Worm (Caenorhabditis elegans) whole organism, mixed stage, embryonic: ENCODE results near the gene AC3.5.

Source experiments
- M03D4.4 ChIP-seq: sonication (generic microtip); optimal IDR thresholded peaks from 2 replicates; lab custom pipeline; 2017; ENCODE audit warnings: mild to moderate bottlenecking, missing genetic modification characterization, missing compliant biosample characterization
- bed-3 ChIP-seq: fragments of 200-800 bp; sonication (Bioruptor generic); optimal IDR thresholded peaks from 3 replicates; lab custom pipeline; 2018; ENCODE audit warnings: mild to moderate bottlenecking, missing genetic modification characterization, moderate library complexity, missing compliant biosample characterization
- blmp-1 ChIP-seq: fragments of 150-350 bp; optimal IDR thresholded peaks from 2 replicates; lab custom pipeline; 2014; ENCODE audit warnings: missing biosample characterization, missing genetic modification characterization
- ceh-39 ChIP-seq: fragments of 150-350 bp; optimal IDR thresholded peaks from 2 replicates; lab custom pipeline; 2014; ENCODE audit warnings: missing biosample characterization, missing genetic modification characterization
- ceh-43 ChIP-seq: fragments of 200-800 bp; sonication (Bioruptor generic); optimal IDR thresholded peaks from 2 replicates; lab custom pipeline; 2018; ENCODE audit warnings: mild to moderate bottlenecking, missing genetic modification characterization, moderate library complexity, missing compliant biosample characterization
- ceh-83 ChIP-seq: fragments of 200-800 bp; sonication (Bioruptor generic); optimal IDR thresholded peaks from 2 replicates; lab custom pipeline; 2018; ENCODE audit warnings: mild to moderate bottlenecking, missing genetic modification characterization, missing compliant biosample characterization
- ces-1 ChIP-seq: fragments of 150-350 bp; optimal IDR thresholded peaks from 2 replicates; lab custom pipeline; 2014; ENCODE audit warnings: missing biosample characterization, missing genetic modification reagents, missing genetic modification characterization
- cnd-1 ChIP-seq: fragments of 200-800 bp; sonication (Bioruptor generic); optimal IDR thresholded peaks from 2 replicates; lab custom pipeline; 2018; ENCODE audit warnings: mild to moderate bottlenecking, missing genetic modification characterization, missing compliant biosample characterization
- drap-1 ChIP-seq: fragments of 200-800 bp; sonication (Bioruptor generic); optimal IDR thresholded peaks from 3 replicates; lab custom pipeline; 2018; ENCODE audit warnings: mild to moderate bottlenecking, missing genetic modification characterization, missing compliant biosample characterization
- elt-1 ChIP-seq: sonication (generic microtip); optimal IDR thresholded peaks from 2 replicates; lab custom pipeline; 2017; ENCODE audit warnings: missing genetic modification characterization, mild to moderate bottlenecking, missing compliant biosample characterization, antibody characterized with exemption, moderate library complexity, borderline replicate concordance; ENCODE audit not compliant: insufficient read depth
- flh-1 ChIP-seq: fragments of 200-800 bp; sonication (Bioruptor generic); optimal IDR thresholded peaks from 2 replicates; lab custom pipeline; 2018; ENCODE audit warnings: mild to moderate bottlenecking, missing genetic modification characterization, moderate library complexity, missing compliant biosample characterization
- ham-2 ChIP-seq: fragments of 200-800 bp; sonication (Bioruptor generic); optimal IDR thresholded peaks from 2 replicates; lab custom pipeline; 2018; ENCODE audit warnings: mild to moderate bottlenecking, missing genetic modification characterization, missing compliant biosample characterization
- hlh-1 ChIP-seq: fragments of 150-350 bp; optimal IDR thresholded peaks from 2 replicates; lab custom pipeline; 2014; ENCODE audit warnings: missing biosample characterization, missing genetic modification reagents, missing genetic modification characterization
- lin-13 ChIP-seq: fragments of 150-350 bp; optimal IDR thresholded peaks from 2 replicates; lab custom pipeline; 2014; ENCODE audit warnings: missing biosample characterization, missing genetic modification characterization
- lin-32 ChIP-seq: fragments of 200-800 bp; sonication (Bioruptor generic); optimal IDR thresholded peaks from 2 replicates; lab custom pipeline; 2018; ENCODE audit warnings: mild to moderate bottlenecking, missing genetic modification characterization, missing compliant biosample characterization
- lsy-2 ChIP-seq: fragments of 150-350 bp; optimal IDR thresholded peaks from 2 replicates; lab custom pipeline; 2014; ENCODE audit warnings: missing biosample characterization, missing genetic modification characterization
- mab-5 ChIP-seq: fragments of 150-350 bp; optimal IDR thresholded peaks from 2 replicates; lab custom pipeline; 2014; ENCODE audit warnings: missing biosample characterization, missing genetic modification characterization
- mep-1 ChIP-seq: fragments of 150-350 bp; optimal IDR thresholded peaks from 2 replicates; lab custom pipeline; 2017; ENCODE audit warnings: missing biosample characterization, missing genetic modification reagents, missing genetic modification characterization, inconsistent platforms
- mls-2 ChIP-seq: sonication (generic microtip); optimal IDR thresholded peaks from 2 replicates; lab custom pipeline; 2016; ENCODE audit warnings: mild to moderate bottlenecking, missing genetic modification characterization, moderate library complexity, missing compliant biosample characterization
- nhr-12 ChIP-seq: fragments of 150-350 bp; optimal IDR thresholded peaks from 2 replicates; lab custom pipeline; 2014; ENCODE audit warnings: missing biosample characterization, missing genetic modification characterization
- nhr-2 ChIP-seq: fragments of 150-350 bp; optimal IDR thresholded peaks from 2 replicates; lab custom pipeline; 2014; ENCODE audit warnings: missing biosample characterization, missing genetic modification characterization
- nhr-237 ChIP-seq: fragments of 150-350 bp; optimal IDR thresholded peaks from 2 replicates; lab custom pipeline; 2014; ENCODE audit warnings: missing biosample characterization, missing genetic modification characterization
- nhr-28 ChIP-seq: fragments of 150-350 bp; optimal IDR thresholded peaks from 2 replicates; lab custom pipeline; 2014; ENCODE audit warnings: missing biosample characterization, missing genetic modification characterization
- nhr-76 ChIP-seq: sonication (generic microtip); optimal IDR thresholded peaks from 2 replicates; lab custom pipeline; 2017; ENCODE audit warnings: missing biosample characterization, missing genetic modification characterization
- pha-4 ChIP-seq: fragments of 150-350 bp; optimal IDR thresholded peaks from 2 replicates; lab custom pipeline; 2018; ENCODE audit warnings: missing biosample characterization, missing genetic modification reagents, missing genetic modification characterization
- sem-2 ChIP-seq: fragments of 200-800 bp; sonication (Bioruptor generic); optimal IDR thresholded peaks from 2 replicates; lab custom pipeline; 2018; ENCODE audit warnings: mild to moderate bottlenecking, missing genetic modification characterization, missing compliant biosample characterization
- snpc-4 ChIP-seq: fragments of 150-350 bp; optimal IDR thresholded peaks from 2 replicates; lab custom pipeline; 2014; ENCODE audit warnings: missing biosample characterization, missing genetic modification characterization
- sptf-1 ChIP-seq: sonication (generic microtip); optimal IDR thresholded peaks from 2 replicates; lab custom pipeline; 2017; ENCODE audit warnings: mild to moderate bottlenecking, missing genetic modification characterization, moderate library complexity, missing compliant biosample characterization
- tbx-8 ChIP-seq: fragments of 200-800 bp; sonication (Bioruptor generic); optimal IDR thresholded peaks from 2 replicates; lab custom pipeline; 2018; ENCODE audit warnings: mild to moderate bottlenecking, missing genetic modification characterization, moderate library complexity, missing compliant biosample characterization
- unc-120 ChIP-seq: sonication (generic microtip); optimal IDR thresholded peaks from 2 replicates; lab custom pipeline; 2017; ENCODE audit warnings: missing genetic modification characterization, missing compliant biosample characterization; ENCODE audit not compliant: poor library complexity, severe bottlenecking
- unc-39 ChIP-seq: fragments of 150-350 bp; optimal IDR thresholded peaks from 2 replicates; lab custom pipeline; 2014; ENCODE audit warnings: missing biosample characterization, missing genetic modification characterization
- unc-62 ChIP-seq: fragments of 150-350 bp; optimal IDR thresholded peaks from 2 replicates; lab custom pipeline; 2014; ENCODE audit warnings: missing biosample characterization, missing genetic modification reagents, missing genetic modification characterization
- zip-8 ChIP-seq: fragments of 150-350 bp; optimal IDR thresholded peaks from 2 replicates; lab custom pipeline; 2014; ENCODE audit warnings: missing biosample characterization, missing genetic modification characterization
- ztf-11 ChIP-seq: fragments of 150-350 bp; optimal IDR thresholded peaks from 2 replicates; lab custom pipeline; 2014; ENCODE audit warnings: missing biosample characterization, missing genetic modification characterization

Gene AC3.5

ce11 chrV:10357467-10357953 lies 30.8 kb upstream of the AC3.5 start, which contains the start of gene ceeh-2:
ceeh-2 (minus strand) TSS chrV:10357903.
- TF ChIP-seq unc-120 (tag; lab: Kevin White, UChicago), result no peak
- no peak for TF ChIP-seq pha-4 (tag; lab: Kevin White, UChicago)
- no peak for TF ChIP-seq blmp-1
- TF ChIP-seq ces-1 (GFP tag; lab: Kevin White, UChicago), result no peak
- TF ChIP-seq nhr-12, result no peak
- TF ChIP-seq lin-32 (GFP tag; lab: Kevin White, UChicago), result no peak
- TF ChIP-seq ceh-39 (tag; lab: Kevin White, UChicago), result no peak
- no peak for TF ChIP-seq ztf-11

DNA sequence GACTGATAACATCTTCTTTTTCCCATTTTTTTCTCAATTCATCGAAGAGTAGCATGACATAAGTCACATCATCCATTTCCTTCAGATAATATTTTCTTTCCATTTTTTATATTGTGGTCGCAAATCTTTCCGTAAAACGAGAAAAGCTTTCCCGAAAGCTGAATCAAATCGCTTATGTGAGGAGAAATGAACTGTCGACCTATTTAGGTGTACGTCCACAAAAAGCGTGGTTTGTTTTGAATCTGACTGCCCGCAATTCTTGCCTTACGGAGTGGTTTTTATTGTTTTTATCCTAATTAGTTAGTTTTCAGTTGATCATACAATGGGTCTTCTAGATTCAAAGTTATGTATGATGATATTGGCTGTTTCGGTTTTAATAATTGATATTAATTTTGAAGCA lies 30.1 kb upstream of the AC3.5 start, which contains the start of gene ttll-15:
TSS of gene ttll-15 (plus strand) at position 301 of the 400 bp plus-strand sequence.
- TF ChIP-seq mab-5 (tag; lab: Kevin White, UChicago) (no peak), ceh-39 (tag; lab: Kevin White, UChicago) (no peak), mep-1 (tag; lab: Kevin White, UChicago) (no peak), unc-120 (tag; lab: Kevin White, UChicago) (no peak), lsy-2 (tag; lab: Kevin White, UChicago) (no peak), mls-2 (tag; lab: Kevin White, UChicago) (no peak), ceh-83 (GFP tag; lab: Kevin White, UChicago) (no peak), blmp-1 (no peak), snpc-4 (tag; lab: Kevin White, UChicago) (no peak), pha-4 (tag; lab: Kevin White, UChicago) (no peak), lin-13 (tag; lab: Kevin White, UChicago) (no peak), flh-1 (GFP tag; lab: Kevin White, UChicago) (no peak), unc-39 (tag; lab: Kevin White, UChicago) (no peak), nhr-2 (tag; lab: Kevin White, UChicago) (no peak), hlh-1 (tag; lab: Kevin White, UChicago) (no peak)

- TF ChIP-seq mls-2 (tag; lab: Kevin White, UChicago), result no peak
- no peak for TF ChIP-seq nhr-12
- TF ChIP-seq ceh-43 (GFP tag; lab: Kevin White, UChicago), result no peak
- no peak for TF ChIP-seq unc-39 (tag; lab: Kevin White, UChicago)
Measured at ce11 chrV:10360186-10360585, 28.1 kb upstream of the AC3.5 start.

- no peak for TF ChIP-seq cnd-1 (tag; lab: Kevin White, UChicago)
- TF ChIP-seq nhr-28 (tag; lab: Kevin White, UChicago), result no peak
- TF ChIP-seq nhr-76, result no peak
- TF ChIP-seq unc-39 (tag; lab: Kevin White, UChicago), result no peak
- peak; percentile 18 for TF ChIP-seq ceh-39 (tag; lab: Kevin White, UChicago)
- no peak for TF ChIP-seq drap-1 (GFP tag; lab: Kevin White, UChicago)
- TF ChIP-seq ceh-43 (GFP tag; lab: Kevin White, UChicago), result no peak
- peak; percentile 68 for TF ChIP-seq lsy-2 (tag; lab: Kevin White, UChicago)
- TF ChIP-seq unc-120 (tag; lab: Kevin White, UChicago), result no peak
- no peak for TF ChIP-seq nhr-12
- TF ChIP-seq nhr-237 (tag; lab: Kevin White, UChicago), result peak; percentile 32
- peak; percentile 10 for TF ChIP-seq hlh-1 (tag; lab: Kevin White, UChicago)
- peak; percentile 54 for TF ChIP-seq mep-1 (tag; lab: Kevin White, UChicago)
- no peak for TF ChIP-seq bed-3
- no peak for TF ChIP-seq ham-2 (GFP tag; lab: Kevin White, UChicago)
- TF ChIP-seq nhr-2 (tag; lab: Kevin White, UChicago), result no peak
- no peak for TF ChIP-seq blmp-1
- no peak for TF ChIP-seq mab-5 (tag; lab: Kevin White, UChicago)
- TF ChIP-seq zip-8 (tag; lab: Kevin White, UChicago), result no peak
- peak; percentile 23 for TF ChIP-seq lin-13 (tag; lab: Kevin White, UChicago)
- TF ChIP-seq ztf-11, result no peak
- TF ChIP-seq mls-2 (tag; lab: Kevin White, UChicago), result no peak
- TF ChIP-seq elt-1 (tag; lab: Kevin White, UChicago), result no peak
- no peak for TF ChIP-seq snpc-4 (tag; lab: Kevin White, UChicago)
- TF ChIP-seq unc-62 (GFP tag; lab: Kevin White, UChicago), result no peak
- TF ChIP-seq ces-1 (GFP tag; lab: Kevin White, UChicago), result peak; percentile 89
- TF ChIP-seq tbx-8 (GFP tag; lab: Kevin White, UChicago), result no peak
- no peak for TF ChIP-seq flh-1 (GFP tag; lab: Kevin White, UChicago)
- TF ChIP-seq pha-4 (tag; lab: Kevin White, UChicago), result peak; percentile 18
- no peak for TF ChIP-seq M03D4.4 (tag; lab: Kevin White, UChicago)
- no peak for TF ChIP-seq lin-32 (GFP tag; lab: Kevin White, UChicago)
- no peak for TF ChIP-seq ceh-83 (GFP tag; lab: Kevin White, UChicago)
- TF ChIP-seq sem-2 (GFP tag; lab: Kevin White, UChicago), result no peak
- no peak for TF ChIP-seq sptf-1 (tag; lab: Kevin White, UChicago)
Measured at ce11 chrV:10361830-10362397, 26.4 kb upstream of the AC3.5 start, which contains the start of gene cash-1. cash-1 (plus strand) TSS chrV:10362261.
